Fruit fly (Drosophila melanogaster) whole organism, pupa: ENCODE measurements around the gene SmydA-2.

Experiments used
- CG10348 ChIP-seq: fragments of 200-800 bp; sonication (Bioruptor generic); IDR thresholded peaks from 2 replicates; pipeline ENCODE4 v1.3.6; 2022; ENCODE audit warnings: missing biosample characterization, missing genetic modification characterization
- CG12605 ChIP-seq: fragments of 200-800 bp; sonication (Bioruptor generic); IDR thresholded peaks from 2 replicates; pipeline ENCODE4 v1.3.6; 2022; ENCODE audit warnings: missing biosample characterization, missing genetic modification characterization
- CG13204 ChIP-seq: fragments of 200-800 bp; sonication (Bioruptor generic); optimal IDR thresholded peaks from 2 replicates; lab custom pipeline; 2018; ENCODE audit warnings: missing biosample characterization, mild to moderate bottlenecking, missing genetic modification characterization, moderate library complexity
- CG14655 ChIP-seq: fragments of 200-800 bp; sonication (Bioruptor generic); optimal IDR thresholded peaks from 3 replicates; lab custom pipeline; 2017; ENCODE audit warnings: mild to moderate bottlenecking, missing biosample characterization, missing genetic modification reagents, missing genetic modification characterization
- CG15710 ChIP-seq: fragments of 200-800 bp; sonication (Bioruptor generic); optimal IDR thresholded peaks from 2 replicates; lab custom pipeline; 2018; ENCODE audit warnings: missing biosample characterization, mild to moderate bottlenecking, missing genetic modification characterization, moderate library complexity
- CG17806 ChIP-seq: fragments of 200-800 bp; sonication (Bioruptor generic); optimal IDR thresholded peaks from 2 replicates; lab custom pipeline; 2018; ENCODE audit warnings: missing biosample characterization, mild to moderate bottlenecking, missing genetic modification characterization, moderate library complexity
- CG32121 ChIP-seq: fragments of 200-800 bp; sonication (Bioruptor generic); IDR thresholded peaks from 2 replicates; pipeline ENCODE4 v1.3.6; 2022; ENCODE audit warnings: missing biosample characterization, missing genetic modification characterization
- CG34367 ChIP-seq: fragments of 200-800 bp; sonication (Bioruptor generic); optimal IDR thresholded peaks from 2 replicates; lab custom pipeline; 2018; ENCODE audit warnings: missing biosample characterization, mild to moderate bottlenecking, missing genetic modification characterization
- CG4496 ChIP-seq: fragments of 200-800 bp; sonication (Bioruptor generic); IDR thresholded peaks from 3 replicates; pipeline ENCODE4 v1.3.6; 2022; ENCODE audit warnings: missing biosample characterization, missing genetic modification characterization
- CG8159 ChIP-seq: fragments of 200-800 bp; sonication (Bioruptor generic); optimal IDR thresholded peaks from 3 replicates; lab custom pipeline; 2018; ENCODE audit warnings: missing biosample characterization, mild to moderate bottlenecking, missing genetic modification characterization, moderate library complexity
- CG8301 ChIP-seq: fragments of 200-800 bp; sonication (Bioruptor generic); optimal IDR thresholded peaks from 2 replicates; lab custom pipeline; 2018; ENCODE audit warnings: missing biosample characterization, mild to moderate bottlenecking, missing genetic modification characterization
- CG9948 ChIP-seq: fragments of 200-800 bp; sonication (Bioruptor generic); optimal IDR thresholded peaks from 2 replicates; lab custom pipeline; 2018; ENCODE audit warnings: missing biosample characterization, mild to moderate bottlenecking, missing genetic modification characterization, moderate library complexity
- D1 ChIP-seq: fragments of 200-800 bp; sonication (Bioruptor generic); optimal IDR thresholded peaks from 2 replicates; lab custom pipeline; 2018; ENCODE audit warnings: missing biosample characterization, mild to moderate bottlenecking, missing genetic modification characterization, moderate library complexity
- EcR ChIP-seq: fragments of 200-800 bp; sonication (Bioruptor generic); optimal IDR thresholded peaks from 3 replicates; lab custom pipeline; 2019; ENCODE audit warnings: missing biosample characterization, missing genetic modification characterization, mild to moderate bottlenecking, moderate library complexity, missing genetic modification reagents
- Ets98B ChIP-seq: fragments of 200-800 bp; sonication (Bioruptor generic); IDR thresholded peaks from 2 replicates; pipeline ENCODE4 v1.3.6; 2022; ENCODE audit warnings: missing biosample characterization, missing genetic modification characterization
- Pif1A ChIP-seq: fragments of 200-800 bp; sonication (Bioruptor generic); optimal IDR thresholded peaks from 3 replicates; lab custom pipeline; 2016; ENCODE audit warnings: missing biosample characterization, missing genetic modification characterization
- Pif1B ChIP-seq: fragments of 200-800 bp; sonication (Bioruptor generic); optimal IDR thresholded peaks from 3 replicates; lab custom pipeline; 2016; ENCODE audit warnings: missing biosample characterization, missing genetic modification characterization
- Snoo ChIP-seq: fragments of 200-800 bp; sonication (Bioruptor generic); optimal IDR thresholded peaks from 3 replicates; lab custom pipeline; 2017; ENCODE audit warnings: missing biosample characterization, mild to moderate bottlenecking, missing genetic modification characterization, inconsistent platforms
- fd96Ca ChIP-seq: fragments of 200-800 bp; sonication (Bioruptor generic); IDR thresholded peaks from 3 replicates; pipeline ENCODE4 v1.3.6; 2022; ENCODE audit warnings: missing biosample characterization, missing genetic modification characterization
- gl ChIP-seq: fragments of 200-800 bp; sonication (Bioruptor generic); optimal IDR thresholded peaks from 2 replicates; lab custom pipeline; 2018; ENCODE audit warnings: missing biosample characterization, mild to moderate bottlenecking, missing genetic modification characterization
- rn ChIP-seq: fragments of 200-800 bp; sonication (Bioruptor generic); IDR thresholded peaks from 2 replicates; pipeline ENCODE4 v1.3.6; 2022; ENCODE audit warnings: missing biosample characterization, missing genetic modification characterization

SmydA-2 gene

DNA sequence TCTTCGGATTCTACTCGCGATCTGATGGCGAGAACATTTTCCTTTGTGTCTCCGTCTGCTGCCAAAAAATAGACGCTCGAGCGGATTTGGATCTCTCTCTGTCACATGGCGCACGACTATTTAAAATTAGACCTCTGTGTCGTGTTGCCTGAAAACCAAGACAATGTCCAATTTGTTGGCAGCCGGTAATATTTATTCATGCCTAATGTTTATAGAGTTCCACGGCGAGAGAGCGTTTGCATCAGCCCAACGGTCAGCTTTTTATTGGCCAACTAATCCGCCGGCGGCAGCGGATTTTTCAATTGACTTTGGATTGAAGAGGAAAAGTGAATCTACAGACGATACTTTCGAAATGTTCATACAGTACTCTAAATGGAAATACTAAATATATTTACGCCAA lies at the start of gene SmydA-2:
SmydA-2 (minus strand) TSS at position 33 of the 400 bp plus-strand sequence.
- TF ChIP-seq CG8159 (tag; lab: Kevin White, UChicago) (no peak), Ets98B (GFP tag; lab: Robert Waterston, UW) (no peak), Snoo (tag; lab: Kevin White, UChicago) (no peak), CG15710 (tag; lab: Kevin White, UChicago) (no peak), CG9948 (tag; lab: Kevin White, UChicago) (no peak), CG8301 (no peak), EcR (GFP tag; lab: Kevin White, UChicago) (no peak), gl (tag; lab: Kevin White, UChicago) (no peak), CG34367 (no peak), CG13204 (GFP tag; lab: Kevin White, UChicago) (no peak), CG14655 (no peak), D1 (tag; lab: Kevin White, UChicago) (no peak), CG32121 (no peak), Pif1B (GFP tag; lab: Kevin White, UChicago) (no peak), fd96Ca (GFP tag; lab: Robert Waterston, UW) (no peak), CG17806 (no peak), CG4496 (GFP tag; lab: Robert Waterston, UW) (no peak), CG12605 (no peak), CG10348 (GFP tag; lab: Robert Waterston, UW) (no peak)

DNA sequence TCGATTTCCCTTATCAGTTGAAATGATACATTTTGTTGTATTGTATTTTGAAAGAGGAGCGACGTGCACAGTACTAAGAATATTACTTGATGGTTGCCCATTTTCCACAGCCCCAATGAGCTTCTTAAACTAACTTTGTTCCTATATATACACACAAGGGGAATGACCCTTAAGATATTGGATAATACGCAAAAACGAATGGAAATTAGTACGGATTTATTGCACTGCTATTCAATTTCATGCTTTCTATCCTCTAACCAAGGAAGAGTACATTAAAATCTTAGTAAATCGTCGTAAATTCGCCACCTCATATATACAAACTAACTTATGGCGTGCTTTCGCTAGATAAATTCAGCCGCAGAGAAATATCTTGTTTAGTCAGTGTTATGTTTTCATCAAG lies 48.9 kb upstream of the SmydA-2 start, which contains the start of gene Acp76A:
Acp76A (minus strand) TSS at position 101 of the 400 bp plus-strand sequence.
- TF ChIP-seq CG17806: no peak
- TF ChIP-seq CG4496 (GFP tag; lab: Robert Waterston, UW): no peak
- no peak for TF ChIP-seq EcR (GFP tag; lab: Kevin White, UChicago)
- no peak for TF ChIP-seq CG14655
- TF ChIP-seq CG15710 (tag; lab: Kevin White, UChicago): no peak
- TF ChIP-seq Pif1B (GFP tag; lab: Kevin White, UChicago): no peak
- TF ChIP-seq gl (tag; lab: Kevin White, UChicago): no peak
- TF ChIP-seq CG8301: no peak
- TF ChIP-seq CG34367: no peak
- TF ChIP-seq CG9948 (tag; lab: Kevin White, UChicago): no peak
- no peak for TF ChIP-seq CG12605
- TF ChIP-seq, all 21 proteins: peak for 0

DNA sequence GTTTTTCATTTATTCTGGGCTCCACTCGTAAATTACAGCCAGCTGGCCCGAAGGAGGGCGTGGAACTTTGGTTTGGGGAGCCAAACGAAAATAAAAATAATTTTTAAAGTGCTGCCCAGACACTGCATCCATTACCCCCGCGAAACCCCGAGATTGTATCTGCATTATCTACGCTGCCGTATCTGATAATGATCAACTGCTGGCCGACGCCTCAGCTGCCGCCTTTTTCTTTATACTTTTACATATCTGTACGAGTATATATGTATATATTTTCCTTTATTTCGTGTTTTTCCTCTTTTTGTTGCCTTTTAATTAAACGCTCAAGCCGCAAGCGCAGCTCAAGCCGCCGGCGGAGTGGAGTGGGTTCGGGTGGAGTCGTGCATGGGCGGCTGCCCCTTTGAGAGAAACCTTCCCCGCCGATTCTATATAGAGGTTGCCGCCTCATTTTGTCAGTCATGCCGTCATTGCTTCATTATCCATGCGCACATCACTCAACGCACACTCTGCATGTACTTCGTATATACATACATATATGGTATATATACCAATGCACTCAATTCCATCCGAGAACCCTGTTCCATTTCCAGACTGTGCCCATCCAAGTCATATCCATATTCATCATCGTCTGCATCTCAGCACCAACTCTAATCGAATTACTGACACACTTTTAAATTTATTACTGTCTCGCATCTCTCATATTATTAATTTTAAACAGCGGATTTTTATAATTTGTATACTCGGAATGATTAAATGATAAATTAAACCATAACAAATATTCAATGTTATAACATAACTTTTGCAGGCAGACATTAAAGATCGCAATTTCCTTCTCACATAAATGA lies 46.8 kb upstream of the SmydA-2 start:
- TF ChIP-seq CG13204 (GFP tag; lab: Kevin White, UChicago) (peak; percentile 60), CG32121 (no peak), EcR (GFP tag; lab: Kevin White, UChicago) (peak; percentile 9)

DNA sequence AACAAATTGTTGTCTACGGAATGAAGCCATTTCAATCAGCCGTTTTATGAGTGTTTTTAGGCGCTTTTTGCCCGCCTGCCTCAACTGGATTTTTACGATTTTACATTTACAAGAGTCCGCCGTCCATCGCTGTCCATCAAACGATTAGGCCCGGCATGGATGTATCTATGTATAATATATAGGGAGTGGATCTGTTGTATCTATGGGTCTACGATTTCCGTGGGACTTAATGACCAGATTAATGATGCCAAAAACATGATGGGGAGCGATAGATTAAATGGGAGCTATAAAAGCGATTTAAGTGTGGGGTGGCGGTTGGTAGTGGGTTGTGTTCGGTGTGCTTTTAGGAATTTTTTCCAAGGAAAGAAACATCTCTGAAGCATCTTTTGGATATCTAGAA lies 45.7 kb upstream of the SmydA-2 start:
- TF ChIP-seq gl (tag; lab: Kevin White, UChicago) (no peak), CG12605 (no peak), CG9948 (tag; lab: Kevin White, UChicago) (no peak), CG32121 (no peak), EcR (GFP tag; lab: Kevin White, UChicago) (no peak), CG4496 (GFP tag; lab: Robert Waterston, UW) (no peak), CG13204 (GFP tag; lab: Kevin White, UChicago) (no peak), CG15710 (tag; lab: Kevin White, UChicago) (no peak), Pif1A (GFP tag; lab: Kevin White, UChicago) (no peak), CG17806 (no peak), rn (GFP tag; lab: Robert Waterston, UW) (no peak), fd96Ca (GFP tag; lab: Robert Waterston, UW) (no peak), Snoo (tag; lab: Kevin White, UChicago) (no peak), CG10348 (GFP tag; lab: Robert Waterston, UW) (no peak), CG14655 (no peak), D1 (tag; lab: Kevin White, UChicago) (no peak), CG8301 (no peak)

DNA sequence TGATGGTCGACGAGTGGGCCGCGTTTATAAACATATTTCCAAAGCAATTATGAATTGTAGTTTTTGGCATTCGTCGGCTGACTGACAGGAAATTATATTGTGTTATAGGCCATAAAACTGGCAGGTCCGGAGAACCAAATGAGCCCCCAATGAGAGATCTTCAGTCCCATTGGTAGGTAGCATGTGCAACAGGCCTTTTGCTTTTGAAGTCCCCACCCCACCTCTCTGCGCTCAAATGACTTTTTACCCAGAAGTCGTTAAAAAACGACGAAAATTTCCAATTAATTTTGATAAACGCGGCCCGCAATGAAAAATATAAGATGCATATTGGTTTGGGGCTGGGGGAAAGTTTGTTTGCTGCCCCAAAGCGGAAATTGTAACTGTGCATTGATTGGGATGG lies 45.2 kb upstream of the SmydA-2 start:
- TF ChIP-seq gl (tag; lab: Kevin White, UChicago): no peak
- TF ChIP-seq CG34367: no peak
- no peak for TF ChIP-seq EcR (GFP tag; lab: Kevin White, UChicago)
- TF ChIP-seq CG13204 (GFP tag; lab: Kevin White, UChicago): no peak
- no peak for TF ChIP-seq CG10348 (GFP tag; lab: Robert Waterston, UW)
- no peak for TF ChIP-seq Ets98B (GFP tag; lab: Robert Waterston, UW)
- no peak for TF ChIP-seq CG8301
- TF ChIP-seq fd96Ca (GFP tag; lab: Robert Waterston, UW): no peak
- no peak for TF ChIP-seq CG32121
- no peak for TF ChIP-seq CG12605
- no peak for TF ChIP-seq CG17806
- no peak for TF ChIP-seq CG14655
- TF ChIP-seq Snoo (tag; lab: Kevin White, UChicago): no peak
- TF ChIP-seq CG4496 (GFP tag; lab: Robert Waterston, UW): no peak
- no peak for TF ChIP-seq CG9948 (tag; lab: Kevin White, UChicago)
- no peak for TF ChIP-seq rn (GFP tag; lab: Robert Waterston, UW)
- TF ChIP-seq Pif1A (GFP tag; lab: Kevin White, UChicago): no peak
- TF ChIP-seq CG15710 (tag; lab: Kevin White, UChicago): no peak
- no peak for TF ChIP-seq Pif1B (GFP tag; lab: Kevin White, UChicago)
